Fruit fly (Drosophila melanogaster): Measurements from ENCODE around the gene nudC.
A peak's percentile ranks its signal among the peaks of the same experiment; 100 is the strongest.

nudC gene

dm6 chr3L:16810512-16810911 lies 5.7 kb downstream of the nudC start:
- TF ChIP-seq lz (GFP tag; optimal IDR thresholded peaks at IDR 0.05) (no peak), CG11762 (GFP tag; optimal IDR thresholded peaks at IDR 0.05; ENCODE audit: insufficient read depth) (no peak), CG8119 (GFP tag; IDR thresholded peaks at IDR 0.05) (no peak), OdsH (GFP tag; optimal IDR thresholded peaks at IDR 0.05) (no peak), Sox15 (GFP tag; optimal IDR thresholded peaks at IDR 0.05) (no peak), CG15336 (GFP tag; IDR thresholded peaks at IDR 0.05) (no peak), Blimp-1 (GFP tag; optimal IDR thresholded peaks at IDR 0.05) (no peak), fd85E (GFP tag; optimal IDR thresholded peaks at IDR 0.05) (no peak), CG32006 (GFP tag; optimal IDR thresholded peaks at IDR 0.05) (no peak), acj6 (GFP tag; optimal IDR thresholded peaks at IDR 0.05) (no peak), CG6276 (GFP tag; optimal IDR thresholded peaks at IDR 0.05) (no peak), CG11294 (GFP tag; IDR thresholded peaks at IDR 0.05) (no peak), CG16779 (tag; optimal IDR thresholded peaks at IDR 0.05) (no peak), CG6163 (GFP tag; IDR thresholded peaks at IDR 0.05) (no peak), Hr4 (GFP tag; optimal IDR thresholded peaks at IDR 0.05) (no peak)

- no peak for TF ChIP-seq fkh (GFP tag; optimal IDR thresholded peaks at IDR 0.05)
- 0 out of 2 replicates have a peak, but pooled peaks have one; percentile 18 for TF ChIP-seq Gug (GFP tag; IDR thresholded peaks at IDR 0.05)
- peak; percentile 25 for TF ChIP-seq Eip78C (GFP tag)
- peak; percentile 19 for TF ChIP-seq cyc (GFP tag; optimal IDR thresholded peaks at IDR 0.05)
- TF ChIP-seq vri (GFP tag; optimal IDR thresholded peaks at IDR 0.05), result peak; percentile 28
- no peak for TF ChIP-seq achi (GFP tag; optimal IDR thresholded peaks at IDR 0.05)
- TF ChIP-seq salr (GFP tag; optimal IDR thresholded peaks at IDR 0.05), result no peak
- peak; percentile 11 for TF ChIP-seq lz (GFP tag; optimal IDR thresholded peaks at IDR 0.05)
Measured at dm6 chr3L:16811908-16812307, 7.1 kb downstream of the nudC start.

- no peak for TF ChIP-seq OdsH (GFP tag; optimal IDR thresholded peaks at IDR 0.05)
Measured at dm6 chr3L:16813984-16814383, 9.2 kb downstream of the nudC start.

dm6 chr3L:16818063-16818462 lies 13.3 kb downstream of the nudC start:
- TF ChIP-seq CG3032 (tag; optimal IDR thresholded peaks at IDR 0.05) (peak; percentile 97), CG6792 (GFP tag; optimal IDR thresholded peaks at IDR 0.05) (peak; percentile 87), vri (GFP tag; optimal IDR thresholded peaks at IDR 0.05) (peak; percentile 90), Hr38 (GFP tag; optimal IDR thresholded peaks at IDR 0.05) (no peak), fd59A (GFP tag; optimal IDR thresholded peaks at IDR 0.05) (peak; percentile 96), Eip78C (GFP tag) (peak; percentile 99), ss (GFP tag; optimal IDR thresholded peaks at IDR 0.05) (peak; percentile 96 to 97), CG32006 (GFP tag; optimal IDR thresholded peaks at IDR 0.05) (peak; percentile 67), Hr39 (GFP tag; optimal IDR thresholded peaks at IDR 0.05) (peak; percentile 86), Sox102F (GFP tag; optimal IDR thresholded peaks at IDR 0.05) (peak; percentile 93), CG34406 (GFP tag; optimal IDR thresholded peaks at IDR 0.05) (peak; percentile 90), CG6808 (GFP tag; optimal IDR thresholded peaks at IDR 0.05) (peak; percentile 96), Gug (GFP tag; IDR thresholded peaks at IDR 0.05) (peak; percentile 68), acj6 (GFP tag; optimal IDR thresholded peaks at IDR 0.05) (peak; percentile 93), dac (GFP tag; optimal IDR thresholded peaks at IDR 0.05) (no peak), Met (GFP tag; optimal IDR thresholded peaks at IDR 0.05) (peak; percentile 94), CG6276 (GFP tag; optimal IDR thresholded peaks at IDR 0.05) (peak; percentile 39), CG31627 (GFP tag; optimal IDR thresholded peaks at IDR 0.05) (peak; percentile 91), esn (GFP tag; optimal IDR thresholded peaks at IDR 0.05) (peak; percentile 91), Eip75B (GFP tag; optimal IDR thresholded peaks at IDR 0.05) (peak; percentile 94), achi (GFP tag; optimal IDR thresholded peaks at IDR 0.05) (peak; percentile 91), CG11762 (GFP tag; optimal IDR thresholded peaks at IDR 0.05; ENCODE audit: insufficient read depth) (peak; percentile 81), eg (GFP tag; IDR thresholded peaks at IDR 0.05) (peak; percentile 67; the same call in 2 of the 3 replicates), CG9139 (GFP tag; optimal IDR thresholded peaks at IDR 0.05) (peak; percentile 95), CG1621 (tag; optimal IDR thresholded peaks at IDR 0.05) (peak; percentile 95), CG11902 (GFP tag; optimal IDR thresholded peaks at IDR 0.05) (peak; percentile 77), topi (GFP tag; optimal IDR thresholded peaks at IDR 0.05) (peak; percentile 92), CG8319 (GFP tag; optimal IDR thresholded peaks at IDR 0.05) (peak; percentile 85), CG4318 (GFP tag; optimal IDR thresholded peaks at IDR 0.05) (peak; percentile 32), Lpt (GFP tag; optimal IDR thresholded peaks at IDR 0.05) (peak; percentile 80), fd85E (GFP tag; optimal IDR thresholded peaks at IDR 0.05) (peak; percentile 44), net (GFP tag; optimal IDR thresholded peaks at IDR 0.05) (peak; percentile 86), svp (GFP tag) (peak; percentile 97)

Measured in whole organism, prepupa.